Worm (Caenorhabditis elegans) whole organism, young adult: ENCODE results near the gene F38A1.15.

ENCODE experiments used
- B0019.2 ChIP-seq: fragments of 200-800 bp; sonication (Bioruptor generic); conservative IDR thresholded peaks from 2 replicates; pipeline ENCODE4 v1.3.6; 2022; ENCODE audit warnings: missing genetic modification reagents, missing genetic modification characterization, missing compliant biosample characterization
- B0261.1 ChIP-seq: sonication (generic microtip); optimal IDR thresholded peaks from 2 replicates; lab custom pipeline; 2016; ENCODE audit warnings: mild to moderate bottlenecking, missing genetic modification characterization, moderate library complexity, missing compliant biosample characterization
- C17E4.6 ChIP-seq: fragments of 200-800 bp; sonication (Bioruptor generic); IDR thresholded peaks from 2 replicates; pipeline ENCODE4 v1.3.6; 2022; ENCODE audit warnings: missing genetic modification reagents, missing genetic modification characterization, missing compliant biosample characterization
- F22D6.2 ChIP-seq: sonication (generic microtip); optimal IDR thresholded peaks from 2 replicates; lab custom pipeline; 2016; ENCODE audit warnings: mild to moderate bottlenecking, missing genetic modification characterization, missing compliant biosample characterization
- F23B12.7 ChIP-seq: sonication (generic microtip); optimal IDR thresholded peaks from 2 replicates; lab custom pipeline; 2017; ENCODE audit warnings: missing genetic modification characterization, mild to moderate bottlenecking, missing compliant biosample characterization, antibody characterized with exemption, moderate library complexity; ENCODE audit not compliant: insufficient read depth
- F37B4.10 ChIP-seq: fragments of 200-800 bp; sonication (Bioruptor generic); IDR thresholded peaks from 2 replicates; pipeline ENCODE4 v1.3.6; 2022; ENCODE audit warnings: missing genetic modification characterization, missing compliant biosample characterization
- F55B11.4 ChIP-seq: sonication (generic microtip); optimal IDR thresholded peaks from 2 replicates; lab custom pipeline; 2016; ENCODE audit warnings: missing compliant biosample characterization, missing genetic modification characterization, borderline replicate concordance; ENCODE audit not compliant: insufficient read depth
- T26A5.8 ChIP-seq: sonication (generic microtip); optimal IDR thresholded peaks from 2 replicates; lab custom pipeline; 2016; ENCODE audit warnings: missing genetic modification characterization, missing compliant biosample characterization
- Y56A3A.18 ChIP-seq: fragments of 200-800 bp; sonication (Bioruptor generic); IDR thresholded peaks from 2 replicates; pipeline ENCODE4 v1.3.6; 2022; ENCODE audit warnings: missing genetic modification reagents, missing genetic modification characterization, missing compliant biosample characterization
- Y67H2A.10 ChIP-seq: fragments of 200-800 bp; sonication (Bioruptor generic); conservative IDR thresholded peaks from 2 replicates; pipeline ENCODE4 v1.3.6; 2022; ENCODE audit warnings: missing genetic modification reagents, missing genetic modification characterization, missing compliant biosample characterization
- Y95B8A.8 ChIP-seq: fragments of 200-800 bp; sonication (Bioruptor generic); IDR thresholded peaks from 2 replicates; pipeline ENCODE4 v1.3.6; 2022; ENCODE audit warnings: missing genetic modification reagents, missing genetic modification characterization, missing compliant biosample characterization
- akir-1 ChIP-seq: fragments of 200-800 bp; sonication (Bioruptor generic); optimal IDR thresholded peaks from 2 replicates; lab custom pipeline; 2018; ENCODE audit warnings: mild to moderate bottlenecking, missing genetic modification characterization, moderate library complexity, missing compliant biosample characterization
- aptf-2 ChIP-seq: fragments of 200-800 bp; sonication (Bioruptor generic); conservative IDR thresholded peaks from 2 replicates; pipeline ENCODE4 v1.3.6; 2022; ENCODE audit warnings: missing genetic modification reagents, missing genetic modification characterization, missing compliant biosample characterization
- aptf-3 ChIP-seq: fragments of 200-800 bp; sonication (Bioruptor generic); IDR thresholded peaks from 2 replicates; pipeline ENCODE4 v1.3.6; 2022; ENCODE audit warnings: missing genetic modification characterization, missing compliant biosample characterization
- athp-1 ChIP-seq: sonication (generic microtip); optimal IDR thresholded peaks from 2 replicates; lab custom pipeline; 2017; ENCODE audit warnings: mild to moderate bottlenecking, missing genetic modification characterization, missing compliant biosample characterization
- attf-3 ChIP-seq: fragments of 200-800 bp; sonication (Bioruptor generic); conservative IDR thresholded peaks from 2 replicates; pipeline ENCODE4 v1.3.6; 2022; ENCODE audit warnings: missing genetic modification reagents, missing genetic modification characterization, missing compliant biosample characterization
- bed-2 ChIP-seq: fragments of 200-800 bp; sonication (Bioruptor generic); IDR thresholded peaks from 2 replicates; pipeline ENCODE4 v1.3.6; 2022; ENCODE audit warnings: missing genetic modification reagents, missing genetic modification characterization, missing compliant biosample characterization
- ccch-3 ChIP-seq: fragments of 200-800 bp; sonication (Bioruptor generic); optimal IDR thresholded peaks from 2 replicates; lab custom pipeline; 2018; ENCODE audit warnings: mild to moderate bottlenecking, missing genetic modification characterization, missing compliant biosample characterization
- cebp-1 ChIP-seq, 2 experiments: fragments of 200-800 bp in 1 of 2; sonication (Bioruptor generic) in 1 of 2; sonication (generic microtip) in 1 of 2; IDR thresholded peaks in 1 of 2; optimal IDR thresholded peaks in 1 of 2; 2 replicates each; pipeline versions ENCODE4 v1.3.6 to Lab custom; 2017 to 2022; ENCODE audit warnings: missing compliant biosample characterization in 2 of 2, missing genetic modification characterization in 2 of 2, mild to moderate bottlenecking in 1 of 2, missing genetic modification reagents in 1 of 2, moderate library complexity in 1 of 2
- cebp-2 ChIP-seq: fragments of 200-800 bp; sonication (Bioruptor generic); IDR thresholded peaks from 2 replicates; pipeline ENCODE4 v1.3.6; 2022; ENCODE audit warnings: missing genetic modification characterization, missing compliant biosample characterization
- ceh-58 ChIP-seq: fragments of 200-800 bp; sonication (Bioruptor generic); IDR thresholded peaks from 2 replicates; pipeline ENCODE4 v1.3.6; 2022; ENCODE audit warnings: missing genetic modification characterization, missing compliant biosample characterization
- chd-7 ChIP-seq: sonication (generic microtip); optimal IDR thresholded peaks from 2 replicates; lab custom pipeline; 2016; ENCODE audit warnings: mild to moderate bottlenecking, missing genetic modification characterization, moderate library complexity, missing compliant biosample characterization
- dox-1 ChIP-seq: fragments of 200-800 bp; sonication (Bioruptor generic); IDR thresholded peaks from 2 replicates; pipeline ENCODE4 v1.3.6; 2022; ENCODE audit warnings: missing genetic modification reagents, missing genetic modification characterization, missing compliant biosample characterization
- efl-1 ChIP-seq: fragments of 150-350 bp; optimal IDR thresholded peaks from 2 replicates; lab custom pipeline; 2014; ENCODE audit warnings: missing biosample characterization, missing genetic modification reagents, missing genetic modification characterization
- ekl-4 ChIP-seq: fragments of 200-800 bp; sonication (Bioruptor generic); IDR thresholded peaks from 2 replicates; pipeline ENCODE4 v1.3.6; 2022; ENCODE audit warnings: missing genetic modification reagents, missing genetic modification characterization, missing compliant biosample characterization
- hlh-26 ChIP-seq: fragments of 200-800 bp; sonication (Bioruptor generic); conservative IDR thresholded peaks from 2 replicates; pipeline ENCODE4 v1.3.6; 2022; ENCODE audit warnings: missing genetic modification reagents, missing genetic modification characterization, missing compliant biosample characterization
- hmg-1.2 ChIP-seq: fragments of 200-800 bp; sonication (Bioruptor generic); IDR thresholded peaks from 2 replicates; pipeline ENCODE4 v1.3.6; 2022; ENCODE audit warnings: missing genetic modification reagents, missing genetic modification characterization, missing compliant biosample characterization
- hrde-1 ChIP-seq: sonication (generic microtip); optimal IDR thresholded peaks from 2 replicates; lab custom pipeline; 2016; ENCODE audit warnings: missing genetic modification characterization, mild to moderate bottlenecking, missing compliant biosample characterization, moderate library complexity, missing genotype, missing genetic modification reagents, borderline replicate concordance
- lag-1 ChIP-seq: fragments of 200-800 bp; sonication (Bioruptor generic); IDR thresholded peaks from 2 replicates; pipeline ENCODE4 v1.3.6; 2022; ENCODE audit warnings: missing genetic modification reagents, missing genetic modification characterization, missing compliant biosample characterization
- lsl-1 ChIP-seq: fragments of 200-800 bp; sonication (Bioruptor generic); optimal IDR thresholded peaks from 2 replicates; lab custom pipeline; 2018; ENCODE audit warnings: mild to moderate bottlenecking, missing genetic modification characterization, moderate library complexity, missing compliant biosample characterization
- madf-3 ChIP-seq: fragments of 200-800 bp; sonication (Bioruptor generic); IDR thresholded peaks from 2 replicates; pipeline ENCODE4 v1.3.6; 2022; ENCODE audit warnings: missing genetic modification reagents, missing genetic modification characterization, missing compliant biosample characterization
- madf-6 ChIP-seq: fragments of 200-800 bp; sonication (Bioruptor generic); IDR thresholded peaks from 2 replicates; pipeline ENCODE4 v1.3.6; 2022; ENCODE audit warnings: missing genetic modification reagents, missing genetic modification characterization, missing compliant biosample characterization
- mcd-1 ChIP-seq: fragments of 200-800 bp; sonication (Bioruptor generic); IDR thresholded peaks from 2 replicates; pipeline ENCODE4 v1.3.6; 2022; ENCODE audit warnings: missing genetic modification reagents, missing genetic modification characterization, missing compliant biosample characterization
- mel-28 ChIP-seq: sonication (generic microtip); optimal IDR thresholded peaks from 2 replicates; lab custom pipeline; 2016; ENCODE audit warnings: borderline replicate concordance, mild to moderate bottlenecking, missing genetic modification characterization, missing compliant biosample characterization
- nfya-1 ChIP-seq: sonication (generic microtip); optimal IDR thresholded peaks from 2 replicates; lab custom pipeline; 2017; ENCODE audit warnings: antibody characterized with exemption, missing compliant biosample characterization, missing genetic modification characterization, borderline replicate concordance; ENCODE audit not compliant: insufficient read depth
- nhr-120 ChIP-seq: fragments of 200-800 bp; sonication (Bioruptor generic); IDR thresholded peaks from 2 replicates; pipeline ENCODE4 v1.3.6; 2022; ENCODE audit warnings: missing genetic modification characterization, missing compliant biosample characterization
- snpc-1.3 ChIP-seq: sonication (generic microtip); optimal IDR thresholded peaks from 2 replicates; lab custom pipeline; 2017; ENCODE audit warnings: missing genetic modification characterization, mild to moderate bottlenecking, missing compliant biosample characterization, antibody characterized with exemption, moderate library complexity, missing genotype, missing genetic modification reagents; ENCODE audit not compliant: insufficient read depth
- snpc-4 ChIP-seq, 5 experiments: fragments of 150-350 bp in 1 of 5; sonication (generic microtip) in 4 of 5; optimal IDR thresholded peaks; 2 replicates each; lab custom pipeline; 2014 to 2018; ENCODE audit warnings: missing genetic modification characterization in 5 of 5, missing biosample characterization in 3 of 5, antibody characterized with exemption in 2 of 5, mild to moderate bottlenecking in 2 of 5, missing compliant biosample characterization in 2 of 5, missing genotype in 2 of 5, moderate library complexity in 2 of 5, missing genetic modification reagents in 1 of 5
- sptf-2 ChIP-seq: fragments of 200-800 bp; sonication (Bioruptor generic); optimal IDR thresholded peaks from 2 replicates; lab custom pipeline; 2018; ENCODE audit warnings: mild to moderate bottlenecking, missing genetic modification characterization, missing compliant biosample characterization
- tbp1 ChIP-seq: fragments of 200-800 bp; sonication (Bioruptor generic); optimal IDR thresholded peaks from 2 replicates; lab custom pipeline; 2018; ENCODE audit warnings: mild to moderate bottlenecking, missing genetic modification characterization, missing compliant biosample characterization
- unc-130 ChIP-seq: sonication (generic microtip); optimal IDR thresholded peaks from 2 replicates; lab custom pipeline; 2016; ENCODE audit warnings: missing genetic modification reagents, missing genetic modification characterization, missing compliant biosample characterization
- unc-62 ChIP-seq: fragments of 150-350 bp; optimal IDR thresholded peaks from 2 replicates; lab custom pipeline; 2014; ENCODE audit warnings: missing biosample characterization, missing genetic modification reagents, missing genetic modification characterization
- zfh-2 ChIP-seq: fragments of 200-800 bp; sonication (Bioruptor generic); conservative IDR thresholded peaks from 2 replicates; pipeline ENCODE4 v1.3.6; 2022; ENCODE audit warnings: missing genetic modification reagents, missing genetic modification characterization, missing compliant biosample characterization
- zim-3 ChIP-seq: sonication (generic microtip); optimal IDR thresholded peaks from 2 replicates; lab custom pipeline; 2017; ENCODE audit warnings: mild to moderate bottlenecking, missing genetic modification characterization, moderate library complexity, missing compliant biosample characterization
- ztf-25 ChIP-seq: fragments of 200-800 bp; sonication (Bioruptor generic); IDR thresholded peaks from 2 replicates; pipeline ENCODE4 v1.3.6; 2022; ENCODE audit warnings: missing genetic modification reagents, missing genetic modification characterization, missing compliant biosample characterization
- ztf-3 ChIP-seq: fragments of 200-800 bp; sonication (Bioruptor generic); optimal IDR thresholded peaks from 2 replicates; lab custom pipeline; 2018; ENCODE audit warnings: mild to moderate bottlenecking, missing genetic modification characterization, missing compliant biosample characterization

Gene F38A1.15

ce11 chrIV:1278945-1279344 is 35.8 kb upstream of the F38A1.15 start (continued):
- TF ChIP-seq ztf-3 (no peak), aptf-2 (GFP tag; lab: Robert Waterston, UW) (no peak), chd-7 (tag; lab: Kevin White, UChicago) (no peak), F22D6.2 (tag; lab: Kevin White, UChicago) (no peak), hlh-26 (no peak)

ce11 chrIV:1277067-1277466 is 33.9 kb upstream of the F38A1.15 start:
- TF ChIP-seq ztf-25, result no peak
- no peak for TF ChIP-seq Y67H2A.10 (GFP tag; lab: Robert Waterston, UW)
- no peak for TF ChIP-seq B0261.1 (tag; lab: Kevin White, UChicago)
- peak; percentile 83 for TF ChIP-seq B0019.2
- no peak for TF ChIP-seq ceh-58 (GFP tag; lab: Robert Waterston, UW)
- no peak for TF ChIP-seq cebp-1 (GFP tag; IDR thresholded peaks at IDR 0.05; lab: Robert Waterston, UW)
- TF ChIP-seq cebp-1 (tag; optimal IDR thresholded peaks at IDR 0.05; lab: Kevin White, UChicago), result no peak
- TF ChIP-seq F23B12.7 (tag; lab: Kevin White, UChicago), result no peak
- no peak for TF ChIP-seq snpc-4 (GFP tag; optimal IDR thresholded peaks at IDR 0.05; lab: Kevin White, UChicago)
- no peak for TF ChIP-seq snpc-4 (tag; optimal IDR thresholded peaks at IDR 0.05; lab: Kevin White, UChicago)
- no peak for TF ChIP-seq Y95B8A.8 (GFP tag; lab: Robert Waterston, UW)
- no peak for TF ChIP-seq madf-3 (GFP tag; lab: Robert Waterston, UW)
- TF ChIP-seq ccch-3 (GFP tag; lab: Kevin White, UChicago), result no peak
- no peak for TF ChIP-seq attf-3
- no peak for TF ChIP-seq hrde-1 (tag; lab: Kevin White, UChicago)
- peak; percentile 25; the same call in 1 of the 2 replicates for TF ChIP-seq mcd-1 (GFP tag; lab: Robert Waterston, UW)
- peak; percentile 91 for TF ChIP-seq lsl-1 (GFP tag; lab: Kevin White, UChicago)
- TF ChIP-seq Y56A3A.18, result no peak
- no peak for TF ChIP-seq sptf-2 (GFP tag; lab: Kevin White, UChicago)
- no peak for TF ChIP-seq zfh-2 (GFP tag; lab: Robert Waterston, UW)
- TF ChIP-seq madf-6, result peak; percentile 90
- TF ChIP-seq lag-1 (GFP tag; lab: Robert Waterston, UW), result no peak
- no peak for TF ChIP-seq akir-1
- TF ChIP-seq F22D6.2 (tag; lab: Kevin White, UChicago), result no peak
- TF ChIP-seq tbp1 (GFP tag; lab: Kevin White, UChicago), result peak; percentile 33
- TF ChIP-seq zim-3 (tag; lab: Kevin White, UChicago), result no peak
- no peak for TF ChIP-seq F55B11.4 (tag; lab: Kevin White, UChicago)
- no peak for TF ChIP-seq C17E4.6 (GFP tag; lab: Robert Waterston, UW)
- TF ChIP-seq cebp-2 (GFP tag; lab: Robert Waterston, UW), result no peak
- no peak for TF ChIP-seq nhr-120 (GFP tag; lab: Robert Waterston, UW)
- peak; percentile 87 for TF ChIP-seq efl-1
- TF ChIP-seq aptf-3 (GFP tag; lab: Robert Waterston, UW), result no peak
- TF ChIP-seq mel-28 (tag; lab: Kevin White, UChicago), result no peak
- no peak for TF ChIP-seq T26A5.8 (tag; lab: Kevin White, UChicago)
- no peak; the same call in 1 of the 2 replicates for TF ChIP-seq hmg-1.2 (GFP tag; lab: Robert Waterston, UW)
- TF ChIP-seq F37B4.10 (GFP tag; lab: Robert Waterston, UW), result no peak
- TF ChIP-seq ekl-4 (GFP tag; lab: Robert Waterston, UW), result no peak
- TF ChIP-seq dox-1 (GFP tag; lab: Robert Waterston, UW), result peak; percentile 25; the same call in 1 of the 2 replicates
- TF ChIP-seq snpc-1.3, result peak; percentile 24
- no peak for TF ChIP-seq nfya-1
- no peak for TF ChIP-seq unc-62
- peak; percentile 47 for TF ChIP-seq athp-1 (tag; lab: Kevin White, UChicago)
- TF ChIP-seq unc-130 (GFP tag; lab: Kevin White, UChicago), result peak; percentile 55
- no peak for TF ChIP-seq bed-2 (GFP tag; lab: Robert Waterston, UW)
